Worm (Caenorhabditis elegans) whole organism, L3 larva: Measurements from ENCODE around the gene C08E8.4.
"Not testable (repeated sequence)": the region's sequence is repeated elsewhere in the genome, so short reads cannot be mapped to it uniquely, and the experiment has no call there.

Experiments used
- ZK546.5 ChIP-seq: sonication (generic microtip); optimal IDR thresholded peaks from 2 replicates; lab custom pipeline; 2017; ENCODE audit warnings: missing biosample characterization, missing genetic modification characterization
- aly-2 ChIP-seq: fragments of 150-350 bp; optimal IDR thresholded peaks from 2 replicates; lab custom pipeline; 2014; ENCODE audit warnings: missing biosample characterization, missing genetic modification characterization
- ama-1 ChIP-seq: fragments of 150-350 bp; optimal IDR thresholded peaks from 2 replicates; lab custom pipeline; 2018
- ceh-16 ChIP-seq: sonication (generic microtip); optimal IDR thresholded peaks from 2 replicates; lab custom pipeline; 2017; ENCODE audit warnings: missing biosample characterization, missing genetic modification characterization
- ceh-28 ChIP-seq: fragments of 150-350 bp; optimal IDR thresholded peaks from 2 replicates; lab custom pipeline; 2014; ENCODE audit warnings: missing biosample characterization, missing genetic modification reagents, missing genetic modification characterization
- egl-27 ChIP-seq: sonication (generic microtip); optimal IDR thresholded peaks from 4 replicates; lab custom pipeline; 2017; ENCODE audit warnings: missing biosample characterization, missing genetic modification reagents, missing genetic modification characterization
- egl-5 ChIP-seq: fragments of 150-350 bp; optimal IDR thresholded peaks from 2 replicates; lab custom pipeline; 2017; ENCODE audit warnings: missing biosample characterization, missing genetic modification reagents, missing genetic modification characterization, inconsistent platforms
- elt-1 ChIP-seq: fragments of 150-350 bp; optimal IDR thresholded peaks from 2 replicates; lab custom pipeline; 2014; ENCODE audit warnings: missing biosample characterization, missing genetic modification characterization
- elt-2 ChIP-seq: sonication (generic microtip); optimal IDR thresholded peaks from 2 replicates; lab custom pipeline; 2016; ENCODE audit warnings: missing genetic modification reagents, mild to moderate bottlenecking, missing genetic modification characterization, missing compliant biosample characterization
- eor-1 ChIP-seq, 2 experiments: fragments of 150-350 bp; optimal IDR thresholded peaks; 2 replicates each; lab custom pipeline; 2014 to 2018; ENCODE audit warnings: missing biosample characterization in 2 of 2, missing genetic modification characterization in 2 of 2
- fkh-10 ChIP-seq: sonication (generic microtip); optimal IDR thresholded peaks from 2 replicates; lab custom pipeline; 2017; ENCODE audit warnings: missing biosample characterization, missing genetic modification reagents, missing genetic modification characterization
- hmg-11 ChIP-seq: sonication (generic microtip); optimal IDR thresholded peaks from 2 replicates; lab custom pipeline; 2016; ENCODE audit warnings: missing genetic modification characterization, missing compliant biosample characterization
- jun-1 ChIP-seq: fragments of 150-350 bp; optimal IDR thresholded peaks from 2 replicates; lab custom pipeline; 2014; ENCODE audit warnings: missing biosample characterization, missing genetic modification reagents, missing genetic modification characterization
- lin-15B ChIP-seq: fragments of 150-350 bp; optimal IDR thresholded peaks from 2 replicates; lab custom pipeline; 2014; ENCODE audit warnings: missing biosample characterization, missing genetic modification characterization
- lin-39 ChIP-seq: fragments of 150-350 bp; optimal IDR thresholded peaks from 2 replicates; lab custom pipeline; 2018; ENCODE audit warnings: missing biosample characterization, missing genetic modification reagents, missing genetic modification characterization
- mdl-1 ChIP-seq: fragments of 150-350 bp; optimal IDR thresholded peaks from 2 replicates; lab custom pipeline; 2014; ENCODE audit warnings: missing biosample characterization, missing genetic modification characterization
- mml-1 ChIP-seq: fragments of 150-350 bp; sonication (generic microtip); optimal IDR thresholded peaks from 3 replicates; lab custom pipeline; 2014; ENCODE audit warnings: missing biosample characterization, missing genetic modification characterization
- nfya-1 ChIP-seq: sonication (generic microtip); optimal IDR thresholded peaks from 2 replicates; lab custom pipeline; 2017; ENCODE audit warnings: missing genetic modification characterization, mild to moderate bottlenecking, missing compliant biosample characterization, antibody characterized with exemption, moderate library complexity; ENCODE audit not compliant: insufficient read depth
- nhr-12 ChIP-seq: fragments of 150-350 bp; optimal IDR thresholded peaks from 2 replicates; lab custom pipeline; 2014; ENCODE audit warnings: missing biosample characterization, missing genetic modification characterization
- nhr-23 ChIP-seq: fragments of 150-350 bp; optimal IDR thresholded peaks from 2 replicates; lab custom pipeline; 2014; ENCODE audit warnings: missing biosample characterization, missing genetic modification reagents, missing genetic modification characterization
- nhr-25 ChIP-seq: sonication (generic microtip); optimal IDR thresholded peaks from 2 replicates; lab custom pipeline; 2017; ENCODE audit warnings: missing biosample characterization, missing genetic modification characterization
- nhr-43 ChIP-seq: sonication (generic microtip); optimal IDR thresholded peaks from 2 replicates; lab custom pipeline; 2016; ENCODE audit warnings: mild to moderate bottlenecking, missing genetic modification characterization, missing compliant biosample characterization; ENCODE audit not compliant: poor library complexity, severe bottlenecking
- nhr-67 ChIP-seq: fragments of 150-350 bp; optimal IDR thresholded peaks from 2 replicates; lab custom pipeline; 2014; ENCODE audit warnings: missing biosample characterization, missing genetic modification characterization
- nhr-76 ChIP-seq: fragments of 150-350 bp; sonication (generic microtip); optimal IDR thresholded peaks from 5 replicates; lab custom pipeline; 2014; ENCODE audit warnings: missing biosample characterization, missing genetic modification characterization
- nhr-77 ChIP-seq: fragments of 150-350 bp; optimal IDR thresholded peaks from 2 replicates; lab custom pipeline; 2014; ENCODE audit warnings: missing biosample characterization, missing genetic modification characterization
- pqm-1 ChIP-seq: fragments of 150-350 bp; optimal IDR thresholded peaks from 2 replicates; lab custom pipeline; 2017; ENCODE audit warnings: missing biosample characterization, missing genetic modification characterization, inconsistent platforms
- sea-2 ChIP-seq: fragments of 150-350 bp; sonication (generic microtip); optimal IDR thresholded peaks from 4 replicates; lab custom pipeline; 2014; ENCODE audit warnings: missing biosample characterization, missing genetic modification reagents, missing genetic modification characterization
- unc-62 ChIP-seq: fragments of 150-350 bp; sonication (generic microtip); optimal IDR thresholded peaks from 4 replicates; lab custom pipeline; 2014; ENCODE audit warnings: missing biosample characterization, missing genetic modification reagents, missing genetic modification characterization
- zag-1 ChIP-seq: fragments of 150-350 bp; optimal IDR thresholded peaks from 2 replicates; lab custom pipeline; 2014; ENCODE audit warnings: missing biosample characterization, missing genetic modification characterization
- ztf-11 ChIP-seq: fragments of 150-350 bp; optimal IDR thresholded peaks from 2 replicates; lab custom pipeline; 2014; ENCODE audit warnings: missing biosample characterization, missing genetic modification characterization
- ztf-4 ChIP-seq: fragments of 150-350 bp; optimal IDR thresholded peaks from 2 replicates; lab custom pipeline; 2014; ENCODE audit warnings: missing biosample characterization, missing genetic modification characterization

Gene C08E8.4

ce11 chrV:18394203-18394602, 22.6 kb downstream of the C08E8.4 start, which contains the start of gene Y51A2B.6:
Gene Y51A2B.6 (minus strand): TSS chrV:18394303.
- TF ChIP-seq nhr-23 (tag; lab: Kevin White, UChicago) (no peak), pqm-1 (tag; lab: Kevin White, UChicago) (no peak), ZK546.5 (tag; lab: Kevin White, UChicago) (no peak), mdl-1 (tag; lab: Kevin White, UChicago) (no peak), jun-1 (no peak), eor-1 (tag; optimal IDR thresholded peaks at IDR 0.05; lab: Kevin White, UChicago) (no peak), lin-39 (tag; lab: Kevin White, UChicago) (no peak), sea-2 (GFP tag; lab: Kevin White, UChicago) (no peak), nhr-25 (tag; lab: Kevin White, UChicago) (no peak), nhr-43 (tag; lab: Kevin White, UChicago) (no peak), ztf-11 (no peak), ceh-16 (no peak), elt-1 (tag; lab: Kevin White, UChicago) (no peak), unc-62 (GFP tag; lab: Kevin White, UChicago) (no peak), fkh-10 (no peak), ztf-4 (tag; lab: Kevin White, UChicago) (no peak)

ce11 chrV:18395649-18396048, 24.0 kb downstream of the C08E8.4 start, which contains the start of gene Y51A2B.9:
Gene Y51A2B.9 (minus strand): TSS chrV:18395749.
- TF ChIP-seq ztf-4 (tag; lab: Kevin White, UChicago) (no peak), elt-1 (tag; lab: Kevin White, UChicago) (no peak), eor-1 (tag; optimal IDR thresholded peaks at IDR 0.05; lab: Kevin White, UChicago) (no peak), nhr-67 (no peak), egl-27 (no peak), elt-2 (no peak), ceh-28 (tag; lab: Kevin White, UChicago) (no peak), jun-1 (no peak), lin-39 (tag; lab: Kevin White, UChicago) (no peak), mdl-1 (tag; lab: Kevin White, UChicago) (no peak)

ce11 chrV:18397814-18398213, 26.2 kb downstream of the C08E8.4 start, which contains the start of gene Y51A2B.16:
Gene Y51A2B.16 (minus strand): TSS chrV:18397914.
- TF ChIP-seq nfya-1 (tag; lab: Kevin White, UChicago) (no peak), aly-2 (tag; lab: Kevin White, UChicago) (no peak), nhr-67 (no peak), zag-1 (tag; lab: Kevin White, UChicago) (no peak), hmg-11 (tag; lab: Kevin White, UChicago) (no peak), elt-1 (tag; lab: Kevin White, UChicago) (no peak), pqm-1 (tag; lab: Kevin White, UChicago) (no peak), nhr-23 (tag; lab: Kevin White, UChicago) (no peak), egl-27 (no peak), ZK546.5 (tag; lab: Kevin White, UChicago) (no peak), unc-62 (GFP tag; lab: Kevin White, UChicago) (no peak), sea-2 (GFP tag; lab: Kevin White, UChicago) (no peak), lin-39 (tag; lab: Kevin White, UChicago) (no peak), ceh-16 (no peak)

- TF ChIP-seq nhr-77 (tag; lab: Kevin White, UChicago) (no peak), egl-5 (no peak), ceh-16 (no peak), ama-1 (no peak), mml-1 (tag; lab: Kevin White, UChicago) (no peak), elt-2 (no peak), unc-62 (GFP tag; lab: Kevin White, UChicago) (no peak), mdl-1 (tag; lab: Kevin White, UChicago) (no peak), pqm-1 (tag; lab: Kevin White, UChicago) (no peak), ztf-4 (tag; lab: Kevin White, UChicago) (no peak), eor-1 (tag; optimal IDR thresholded peaks at IDR 0.05; lab: Kevin White, UChicago) (no peak), ceh-28 (tag; lab: Kevin White, UChicago) (no peak), nhr-25 (tag; lab: Kevin White, UChicago) (no peak), hmg-11 (tag; lab: Kevin White, UChicago) (no peak), ZK546.5 (tag; lab: Kevin White, UChicago) (no peak), nhr-12 (tag; lab: Kevin White, UChicago) (no peak), ztf-11 (no peak), nhr-76 (tag; lab: Kevin White, UChicago) (no peak)
- TF ChIP-seq, all 47 proteins: peak for 0
These were observed 31.1 kb downstream of the C08E8.4 start for ce11 chrV:18402743-18403142.

ce11 chrV:18404767-18405166, 33.1 kb downstream of the C08E8.4 start, which contains the start of gene srh-209:
Gene srh-209 (minus strand): TSS chrV:18404867.
- not testable (repeated sequence) for TF ChIP-seq nhr-76 (tag; lab: Kevin White, UChicago); mdl-1 (tag; lab: Kevin White, UChicago); lin-15B
